Fruit fly (Drosophila melanogaster) whole organism, embryonic: ENCODE results near the gene gry.

Experiments used
- ATbp ChIP-seq: fragments of 200-800 bp; sonication (Bioruptor generic); optimal IDR thresholded peaks from 2 replicates; lab custom pipeline; 2017; ENCODE audit warnings: missing biosample characterization, mild to moderate bottlenecking, missing genetic modification characterization, missing genetic modification reagents
- Bgb ChIP-seq: fragments of 200-800 bp; sonication (Bioruptor generic); IDR thresholded peaks from 2 replicates; pipeline ENCODE4 v1.3.6; 2022; ENCODE audit warnings: missing biosample characterization, missing genetic modification characterization; ENCODE audit not compliant: partially characterized antibody
- CG1024 ChIP-seq: fragments of 200-800 bp; sonication (Bioruptor generic); IDR thresholded peaks from 2 replicates; pipeline ENCODE4 v1.3.6; 2022; ENCODE audit warnings: missing biosample characterization, missing genetic modification characterization
- CG10274 ChIP-seq: fragments of 200-800 bp; sonication (Bioruptor generic); optimal IDR thresholded peaks from 3 replicates; lab custom pipeline; 2017; ENCODE audit warnings: missing biosample characterization, mild to moderate bottlenecking, missing genetic modification characterization
- CG10565 ChIP-seq: fragments of 200-800 bp; sonication (Bioruptor generic); optimal IDR thresholded peaks from 3 replicates; lab custom pipeline; 2016; ENCODE audit warnings: missing biosample characterization, mild to moderate bottlenecking, missing genetic modification characterization
- CG11696 ChIP-seq: fragments of 200-800 bp; sonication (Bioruptor generic); IDR thresholded peaks from 2 replicates; pipeline ENCODE4 v1.3.6; 2022; ENCODE audit warnings: missing biosample characterization, missing genetic modification characterization
- CG14441 ChIP-seq: fragments of 200-800 bp; sonication (Bioruptor generic); IDR thresholded peaks from 2 replicates; pipeline ENCODE4 v1.3.6; 2022; ENCODE audit warnings: missing biosample characterization, missing genetic modification characterization
- CG15601 ChIP-seq: fragments of 200-800 bp; sonication (Bioruptor generic); optimal IDR thresholded peaks from 3 replicates; lab custom pipeline; 2019; ENCODE audit warnings: missing biosample characterization, mild to moderate bottlenecking, missing genetic modification characterization, moderate library complexity
- CG17359 ChIP-seq: fragments of 200-800 bp; sonication (Bioruptor generic); optimal IDR thresholded peaks from 3 replicates; lab custom pipeline; 2018; ENCODE audit warnings: missing biosample characterization, mild to moderate bottlenecking, missing genetic modification characterization, moderate library complexity
- CG17361 ChIP-seq: fragments of 200-800 bp; sonication (Bioruptor generic); IDR thresholded peaks from 3 replicates; pipeline ENCODE4 v1.3.6; 2022; ENCODE audit warnings: missing biosample characterization, missing genetic modification characterization
- CG18599 ChIP-seq: fragments of 200-800 bp; sonication (Bioruptor generic); optimal IDR thresholded peaks from 3 replicates; lab custom pipeline; 2017; ENCODE audit warnings: missing biosample characterization, missing genetic modification characterization, mild to moderate bottlenecking, moderate library complexity, missing genetic modification reagents
- CG2712 ChIP-seq: fragments of 200-800 bp; optimal IDR thresholded peaks from 3 replicates; lab custom pipeline; 2019; ENCODE audit warnings: missing biosample characterization, mild to moderate bottlenecking, missing genetic modification characterization, moderate library complexity
- CG30020 ChIP-seq: fragments of 200-800 bp; optimal IDR thresholded peaks from 2 replicates; lab custom pipeline; 2019; ENCODE audit warnings: missing biosample characterization, mild to moderate bottlenecking, missing genetic modification characterization, moderate library complexity
- CG31224 ChIP-seq: fragments of 200-800 bp; sonication (Bioruptor generic); IDR thresholded peaks from 2 replicates; pipeline ENCODE4 v1.3.6; 2022; ENCODE audit warnings: missing biosample characterization, missing genetic modification characterization
- CG4424 ChIP-seq: fragments of 200-800 bp; sonication (Bioruptor generic); optimal IDR thresholded peaks from 3 replicates; lab custom pipeline; 2016; ENCODE audit warnings: missing biosample characterization, missing genetic modification characterization
- CG6175 ChIP-seq: fragments of 200-800 bp; sonication (Bioruptor generic); IDR thresholded peaks from 3 replicates; pipeline ENCODE4 v1.3.6; 2022; ENCODE audit warnings: missing biosample characterization, missing genetic modification characterization
- CG7556 ChIP-seq: fragments of 200-800 bp; sonication (Bioruptor generic); optimal IDR thresholded peaks from 2 replicates; lab custom pipeline; 2017; ENCODE audit warnings: missing biosample characterization, mild to moderate bottlenecking, missing genetic modification characterization
- CG7745 ChIP-seq: fragments of 200-800 bp; sonication (Bioruptor generic); optimal IDR thresholded peaks from 2 replicates; lab custom pipeline; 2018; ENCODE audit warnings: missing biosample characterization, mild to moderate bottlenecking, missing genetic modification characterization, moderate library complexity
- CG8290 ChIP-seq, 3 experiments: fragments of 200-800 bp; sonication (Bioruptor generic); optimal IDR thresholded peaks; 2 replicates each; lab custom pipeline; 2016 to 2019; ENCODE audit warnings: missing biosample characterization in 3 of 3, missing genetic modification characterization in 3 of 3, mild to moderate bottlenecking in 2 of 3, moderate library complexity in 1 of 3
- CG9727 ChIP-seq: fragments of 200-800 bp; sonication (Bioruptor generic); optimal IDR thresholded peaks from 3 replicates; lab custom pipeline; 2017; ENCODE audit warnings: missing biosample characterization, mild to moderate bottlenecking, missing genetic modification characterization
- CG9797 ChIP-seq: fragments of 200-800 bp; sonication (Bioruptor generic); optimal IDR thresholded peaks from 3 replicates; lab custom pipeline; 2018; ENCODE audit warnings: missing biosample characterization, mild to moderate bottlenecking, missing genetic modification characterization
- D ChIP-seq, 2 experiments: fragments of 200-800 bp in 1 of 2; fragments of >200 bp in 1 of 2; sonication (Bioruptor generic) in 1 of 2; optimal IDR thresholded peaks; 2 replicates in 1 of 2; 3 replicates in 1 of 2; lab custom pipeline; 2017; ENCODE audit warnings: mild to moderate bottlenecking in 1 of 2, missing biosample characterization in 1 of 2, missing genetic modification characterization in 1 of 2, missing genetic modification reagents in 1 of 2
- Deaf1 ChIP-seq: fragments of 200-800 bp; optimal IDR thresholded peaks from 3 replicates; lab custom pipeline; 2019; ENCODE audit warnings: missing biosample characterization, mild to moderate bottlenecking, missing genetic modification characterization, moderate library complexity
- Fer1 ChIP-seq: fragments of 200-800 bp; sonication (Bioruptor generic); optimal IDR thresholded peaks from 2 replicates; lab custom pipeline; 2017; ENCODE audit warnings: missing biosample characterization, mild to moderate bottlenecking, missing genetic modification characterization
- Fer2 ChIP-seq: fragments of 200-800 bp; sonication (Bioruptor generic); optimal IDR thresholded peaks from 2 replicates; lab custom pipeline; 2018; ENCODE audit warnings: missing biosample characterization, mild to moderate bottlenecking, missing genetic modification characterization, moderate library complexity
- HHEX ChIP-seq: fragments of 200-800 bp; sonication (Bioruptor generic); optimal IDR thresholded peaks from 3 replicates; lab custom pipeline; 2017; ENCODE audit warnings: missing biosample characterization, mild to moderate bottlenecking, missing genetic modification characterization, missing genetic modification reagents
- HLH4C ChIP-seq: fragments of 200-800 bp; sonication (Bioruptor generic); IDR thresholded peaks from 3 replicates; pipeline ENCODE4 v1.3.6; 2022; ENCODE audit warnings: missing biosample characterization, missing genetic modification characterization; ENCODE audit not compliant: partially characterized antibody
- HmgZ ChIP-seq: fragments of 200-800 bp; sonication (Bioruptor generic); optimal IDR thresholded peaks from 2 replicates; lab custom pipeline; 2018; ENCODE audit warnings: missing biosample characterization, mild to moderate bottlenecking, missing genetic modification characterization
- Hmr ChIP-seq: fragments of 200-800 bp; sonication (Bioruptor generic); optimal IDR thresholded peaks from 3 replicates; lab custom pipeline; 2017; ENCODE audit warnings: mild to moderate bottlenecking, missing biosample characterization, missing genetic modification reagents, missing genetic modification characterization
- Jarid2 ChIP-seq: fragments of 200-800 bp; sonication (Bioruptor generic); optimal IDR thresholded peaks from 3 replicates; lab custom pipeline; 2017; ENCODE audit warnings: mild to moderate bottlenecking, missing biosample characterization, missing genetic modification reagents, missing genetic modification characterization
- NC2β ChIP-seq: fragments of 200-800 bp; sonication (Bioruptor generic); optimal IDR thresholded peaks from 2 replicates; lab custom pipeline; 2016; ENCODE audit warnings: missing biosample characterization, missing genetic modification characterization
- Rfx ChIP-seq: fragments of 200-800 bp; sonication (Bioruptor generic); IDR thresholded peaks from 2 replicates; pipeline ENCODE4 v1.3.6; 2022; ENCODE audit warnings: missing biosample characterization, missing genetic modification characterization
- Ssrp ChIP-seq: fragments of 200-800 bp; sonication (Bioruptor generic); optimal IDR thresholded peaks from 2 replicates; lab custom pipeline; 2018; ENCODE audit warnings: missing biosample characterization, mild to moderate bottlenecking, missing genetic modification characterization, moderate library complexity
- Stat92E ChIP-seq, 3 experiments: fragments of >200 bp in 2 of 3; fragments of 200-800 bp in 1 of 3; sonication (Bioruptor generic) in 1 of 3; optimal IDR thresholded peaks; 2 replicates each; lab custom pipeline; 2017 to 2019; ENCODE audit warnings: missing biosample characterization in 3 of 3, missing genetic modification characterization in 3 of 3, mild to moderate bottlenecking in 1 of 3, moderate library complexity in 1 of 3
- amos ChIP-seq: fragments of 200-800 bp; sonication (Bioruptor generic); IDR thresholded peaks from 2 replicates; pipeline ENCODE4 v1.3.6; 2022; ENCODE audit warnings: missing biosample characterization, missing genetic modification characterization; ENCODE audit not compliant: partially characterized antibody
- bsh ChIP-seq, 2 experiments: fragments of 200-800 bp; sonication (Bioruptor generic); optimal IDR thresholded peaks; 2 replicates each; lab custom pipeline; 2017 to 2018; ENCODE audit warnings: mild to moderate bottlenecking in 2 of 2, missing biosample characterization in 2 of 2, missing genetic modification characterization in 2 of 2, moderate library complexity in 1 of 2
- chinmo ChIP-seq: fragments of 200-800 bp; sonication (Bioruptor generic); IDR thresholded peaks from 4 replicates; pipeline ENCODE4 v1.3.6; 2022; ENCODE audit warnings: missing biosample characterization, missing genetic modification characterization; ENCODE audit not compliant: partially characterized antibody
- fd102C ChIP-seq: fragments of 200-800 bp; sonication (Bioruptor generic); optimal IDR thresholded peaks from 2 replicates; lab custom pipeline; 2018; ENCODE audit warnings: missing biosample characterization, mild to moderate bottlenecking, missing genetic modification characterization, moderate library complexity
- fru ChIP-seq: fragments of >200 bp; optimal IDR thresholded peaks from 2 replicates; lab custom pipeline; 2017
- grau ChIP-seq: fragments of 200-800 bp; optimal IDR thresholded peaks from 3 replicates; lab custom pipeline; 2019; ENCODE audit warnings: missing biosample characterization, mild to moderate bottlenecking, missing genetic modification characterization, moderate library complexity
- gro ChIP-seq: fragments of 200-800 bp; sonication (Bioruptor generic); optimal IDR thresholded peaks from 2 replicates; lab custom pipeline; 2016; ENCODE audit warnings: missing biosample characterization, missing genetic modification characterization
- kay ChIP-seq: fragments of 200-800 bp; sonication (Bioruptor generic); optimal IDR thresholded peaks from 2 replicates; lab custom pipeline; 2016; ENCODE audit warnings: missing biosample characterization, missing genetic modification characterization
- lab ChIP-seq: fragments of 200-800 bp; sonication (Bioruptor generic); optimal IDR thresholded peaks from 3 replicates; lab custom pipeline; 2017; ENCODE audit warnings: missing biosample characterization, missing genetic modification characterization, mild to moderate bottlenecking, moderate library complexity, missing genetic modification reagents
- mam ChIP-seq: fragments of 200-800 bp; sonication (Bioruptor generic); optimal IDR thresholded peaks from 3 replicates; lab custom pipeline; 2016; ENCODE audit warnings: missing biosample characterization, missing genetic modification characterization
- onecut ChIP-seq: fragments of 200-800 bp; sonication (Bioruptor generic); IDR thresholded peaks from 2 replicates; pipeline ENCODE4 v1.3.6; 2022; ENCODE audit warnings: missing biosample characterization, missing genetic modification characterization
- row ChIP-seq: fragments of 200-800 bp; sonication (Bioruptor generic); IDR thresholded peaks from 3 replicates; pipeline ENCODE4 v1.3.6; 2022; ENCODE audit warnings: missing biosample characterization, missing genetic modification characterization
- seq ChIP-seq: fragments of 200-800 bp; sonication (Bioruptor generic); IDR thresholded peaks from 2 replicates; pipeline ENCODE4 v1.3.6; 2022; ENCODE audit warnings: missing biosample characterization, missing genetic modification characterization
- slp2 ChIP-seq: fragments of 200-800 bp; sonication (Bioruptor generic); optimal IDR thresholded peaks from 2 replicates; lab custom pipeline; 2016; ENCODE audit warnings: missing biosample characterization, missing genetic modification characterization
- wdn ChIP-seq: fragments of 200-800 bp; sonication (Bioruptor generic); IDR thresholded peaks from 2 replicates; pipeline ENCODE4 v1.3.6; 2022; ENCODE audit warnings: missing biosample characterization, missing genetic modification characterization

The gry gene

DNA sequence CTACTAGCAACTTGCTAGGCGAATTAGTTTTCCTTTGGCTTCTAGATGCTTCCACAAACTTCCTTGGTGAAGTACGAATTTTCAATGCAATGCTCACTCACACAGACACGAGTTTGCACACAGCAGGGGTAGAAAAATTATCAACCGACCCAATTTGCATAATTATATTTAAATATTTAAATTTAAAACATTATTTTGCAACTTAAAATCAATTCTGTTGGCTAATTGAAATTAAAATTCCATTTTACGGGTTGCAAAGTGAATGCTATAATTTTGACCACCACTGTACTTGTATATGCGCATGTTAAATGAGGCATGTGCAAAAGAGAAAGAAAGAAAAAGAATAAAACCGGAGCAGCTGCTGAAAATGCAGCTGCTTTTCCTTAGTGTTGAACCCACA lies 4.8 kb upstream of the gry start (continued):
- TF ChIP-seq gro (GFP tag; lab: Kevin White, UChicago) (peak; percentile 42), HHEX (peak; percentile 94), bsh (GFP tag; optimal IDR thresholded peaks at IDR 0.05; lab: Kevin White, UChicago) (peak; percentile 96 to 97), NC2β (GFP tag; lab: Kevin White, UChicago) (peak; percentile 43), seq (GFP tag; lab: Robert Waterston, UW) (peak; percentile 95), CG30020 (peak; percentile 48), amos (GFP tag; lab: Robert Waterston, UW) (no peak), CG6175 (GFP tag; lab: Robert Waterston, UW) (peak; percentile 82), CG17359 (peak; percentile 98), CG9797 (GFP tag; lab: Kevin White, UChicago) (peak; percentile 30), ATbp (GFP tag; lab: Kevin White, UChicago) (peak; percentile 93), Hmr (GFP tag; lab: Kevin White, UChicago) (peak; percentile 94), fru (no peak), CG15601 (tag; lab: Kevin White, UChicago) (peak; percentile 89), CG1024 (GFP tag; lab: Robert Waterston, UW) (peak; percentile 91), Rfx (GFP tag; lab: Robert Waterston, UW) (peak; percentile 92), CG18599 (peak; percentile 96), Deaf1 (peak; percentile 74), CG7745 (tag; lab: Kevin White, UChicago) (peak; percentile 56), Ssrp (tag; lab: Kevin White, UChicago) (peak; percentile 91), Stat92E (GFP tag; optimal IDR thresholded peaks at IDR 0.05; lab: Kevin White, UChicago) (no peak), onecut (GFP tag; lab: Robert Waterston, UW) (peak; percentile 91), CG4424 (GFP tag; lab: Kevin White, UChicago) (peak; percentile 88), CG17361 (peak; percentile 95), CG14441 (peak; percentile 94), row (GFP tag; lab: Robert Waterston, UW) (peak; percentile 95), chinmo (GFP tag; lab: Robert Waterston, UW) (no peak), kay (GFP tag; lab: Kevin White, UChicago) (peak; percentile 80), Fer2 (tag; lab: Kevin White, UChicago) (peak; percentile 77), CG11696 (GFP tag; lab: Robert Waterston, UW) (peak; percentile 99), CG10274 (GFP tag; lab: Kevin White, UChicago) (peak; percentile 52), wdn (GFP tag; lab: Robert Waterston, UW) (peak; percentile 73), D (optimal IDR thresholded peaks at IDR 0.05; lab: Kevin White, UChicago) (no peak), D (GFP tag; optimal IDR thresholded peaks at IDR 0.05; lab: Kevin White, UChicago) (peak; percentile 93), grau (peak; percentile 91), Jarid2 (GFP tag; lab: Kevin White, UChicago) (peak; percentile 67), HmgZ (tag; lab: Kevin White, UChicago) (peak; percentile 92), CG10565 (peak; percentile 57), CG2712 (tag; lab: Kevin White, UChicago) (peak; percentile 95), CG7556 (GFP tag; lab: Kevin White, UChicago) (peak; percentile 92), slp2 (peak; percentile 50), CG8290 (GFP tag; optimal IDR thresholded peaks at IDR 0.05; lab: Kevin White, UChicago) (peak; percentile 75), CG8290 (tag; optimal IDR thresholded peaks at IDR 0.05; lab: Kevin White, UChicago) (peak in 1 of 2 experiments; percentile 82), fd102C (GFP tag; lab: Kevin White, UChicago) (peak; percentile 85), CG31224 (GFP tag; lab: Robert Waterston, UW) (peak; percentile 86), HLH4C (GFP tag; lab: Robert Waterston, UW) (no peak), lab (GFP tag; lab: Kevin White, UChicago) (peak; percentile 97), Fer1 (GFP tag; lab: Kevin White, UChicago) (peak; percentile 94), CG9727 (GFP tag; lab: Kevin White, UChicago) (peak; percentile 94), Bgb (no peak), mam (GFP tag; lab: Kevin White, UChicago) (peak; percentile 57)
